Worm (Caenorhabditis elegans) whole organism, L4 larva: ENCODE data around the gene bath-38.

Source experiments
- ama-1 ChIP-seq: fragments of 150-350 bp; optimal IDR thresholded peaks from 2 replicates; lab custom pipeline; 2014; ENCODE audit warnings: inconsistent platforms, mixed read lengths
- nhr-41 ChIP-seq: fragments of 200-800 bp; sonication (Bioruptor generic); IDR thresholded peaks from 2 replicates; pipeline ENCODE4 v1.3.6; 2022; ENCODE audit warnings: missing genetic modification reagents, missing genetic modification characterization, missing compliant biosample characterization

ce11 chrII:10075794-10076193 is 30.7 kb upstream of the bath-38 start:
- TF ChIP-seq nhr-41 (GFP tag; lab: Robert Waterston, UW) (no peak), ama-1 (lab: Kevin White, UChicago) (no peak)
